Fruit fly (Drosophila melanogaster) whole organism, embryonic: Measurements from ENCODE around the gene SerRS.

Experiments
- Abd-B ChIP-seq: fragments of 200-800 bp; sonication (Bioruptor generic); optimal IDR thresholded peaks from 2 replicates; lab custom pipeline; 2018; ENCODE audit warnings: missing biosample characterization, mild to moderate bottlenecking, missing genetic modification characterization, moderate library complexity
- Adf1 ChIP-seq: fragments of 200-800 bp; sonication (Bioruptor generic); IDR thresholded peaks from 2 replicates; pipeline ENCODE4 v1.3.6; 2022; ENCODE audit warnings: missing biosample characterization, missing genetic modification characterization
- Awh ChIP-seq: fragments of 200-800 bp; sonication (Bioruptor generic); IDR thresholded peaks from 2 replicates; pipeline ENCODE4, ENCODE4 v1.3.6; 2022; ENCODE audit warnings: missing biosample characterization, missing genetic modification characterization
- CG10366 ChIP-seq: fragments of 200-800 bp; sonication (Bioruptor generic); IDR thresholded peaks from 2 replicates; pipeline ENCODE4 v1.3.6; 2022; ENCODE audit warnings: missing biosample characterization, missing genetic modification characterization
- CG10979 ChIP-seq: fragments of 200-800 bp; sonication (Bioruptor generic); optimal IDR thresholded peaks from 2 replicates; lab custom pipeline; 2018; ENCODE audit warnings: missing biosample characterization, mild to moderate bottlenecking, missing genetic modification characterization, moderate library complexity
- CG12391 ChIP-seq: fragments of 200-800 bp; sonication (Bioruptor generic); optimal IDR thresholded peaks from 3 replicates; lab custom pipeline; 2018; ENCODE audit warnings: missing biosample characterization, mild to moderate bottlenecking, missing genetic modification characterization, moderate library complexity
- CG13287 ChIP-seq: fragments of 200-800 bp; sonication (Bioruptor generic); IDR thresholded peaks from 2 replicates; pipeline ENCODE4 v1.3.6; 2022; ENCODE audit warnings: missing biosample characterization, missing genetic modification characterization; ENCODE audit not compliant: partially characterized antibody
- CG14014 ChIP-seq: fragments of 200-800 bp; sonication (Bioruptor generic); IDR thresholded peaks from 2 replicates; pipeline ENCODE4 v1.3.6; 2022; ENCODE audit warnings: missing biosample characterization, missing genetic modification characterization
- CG15073 ChIP-seq: fragments of 200-800 bp; sonication (Bioruptor generic); optimal IDR thresholded peaks from 2 replicates; lab custom pipeline; 2016; ENCODE audit warnings: missing biosample characterization, missing genetic modification characterization
- CG2116 ChIP-seq: fragments of 200-800 bp; sonication (Bioruptor generic); optimal IDR thresholded peaks from 3 replicates; lab custom pipeline; 2018; ENCODE audit warnings: missing biosample characterization, mild to moderate bottlenecking, missing genetic modification characterization
- CG2875 ChIP-seq: fragments of 200-800 bp; sonication (Bioruptor generic); optimal IDR thresholded peaks from 2 replicates; lab custom pipeline; 2017; ENCODE audit warnings: missing biosample characterization, mild to moderate bottlenecking, missing genetic modification characterization, missing genetic modification reagents
- CG30020 ChIP-seq: fragments of 200-800 bp; optimal IDR thresholded peaks from 2 replicates; lab custom pipeline; 2019; ENCODE audit warnings: missing biosample characterization, mild to moderate bottlenecking, missing genetic modification characterization, moderate library complexity
- CG30431 ChIP-seq: fragments of 200-800 bp; sonication (Bioruptor generic); optimal IDR thresholded peaks from 2 replicates; lab custom pipeline; 2017; ENCODE audit warnings: missing biosample characterization, missing genetic modification characterization
- CG32532 ChIP-seq: fragments of 200-800 bp; sonication (Bioruptor generic); IDR thresholded peaks from 2 replicates; pipeline ENCODE4 v1.3.6; 2022; ENCODE audit warnings: missing biosample characterization, missing genetic modification characterization
- CG42726 ChIP-seq: fragments of 200-800 bp; sonication (Bioruptor generic); IDR thresholded peaks from 2 replicates; pipeline ENCODE4 v1.3.6; 2022; ENCODE audit warnings: missing biosample characterization, missing genetic modification characterization; ENCODE audit not compliant: partially characterized antibody
- CG6689 ChIP-seq: fragments of 200-800 bp; sonication (Bioruptor generic); IDR thresholded peaks from 2 replicates; pipeline ENCODE4 v1.3.6; 2022; ENCODE audit warnings: missing biosample characterization, missing genetic modification characterization
- CG7963 ChIP-seq: fragments of 200-800 bp; sonication (Bioruptor generic); IDR thresholded peaks from 3 replicates; pipeline ENCODE4 v1.3.6; 2022; ENCODE audit warnings: missing biosample characterization, missing genetic modification characterization; ENCODE audit not compliant: partially characterized antibody
- CG9797 ChIP-seq: fragments of 200-800 bp; sonication (Bioruptor generic); optimal IDR thresholded peaks from 3 replicates; lab custom pipeline; 2018; ENCODE audit warnings: missing biosample characterization, mild to moderate bottlenecking, missing genetic modification characterization
- CG9817 ChIP-seq: fragments of 200-800 bp; sonication (Bioruptor generic); optimal IDR thresholded peaks from 2 replicates; lab custom pipeline; 2018; ENCODE audit warnings: missing biosample characterization, mild to moderate bottlenecking, missing genetic modification characterization, moderate library complexity
- CoRest ChIP-seq: fragments of 200-800 bp; sonication (Bioruptor generic); optimal IDR thresholded peaks from 3 replicates; lab custom pipeline; 2018; ENCODE audit warnings: missing biosample characterization, mild to moderate bottlenecking, missing genetic modification characterization, moderate library complexity
- CrebB ChIP-seq: fragments of 200-800 bp; sonication (Bioruptor generic); optimal IDR thresholded peaks from 3 replicates; lab custom pipeline; 2018; ENCODE audit warnings: missing biosample characterization, mild to moderate bottlenecking, missing genetic modification characterization
- Doc3 ChIP-seq: fragments of 200-800 bp; sonication (Bioruptor generic); IDR thresholded peaks from 3 replicates; pipeline ENCODE4 v1.3.6; 2022; ENCODE audit warnings: missing biosample characterization, missing genetic modification characterization; ENCODE audit not compliant: partially characterized antibody
- Ets97D ChIP-seq: fragments of 200-800 bp; sonication (Bioruptor generic); optimal IDR thresholded peaks from 3 replicates; lab custom pipeline; 2016; ENCODE audit warnings: missing biosample characterization, missing genetic modification characterization
- HLH54F ChIP-seq: fragments of 200-800 bp; sonication (Bioruptor generic); optimal IDR thresholded peaks from 3 replicates; lab custom pipeline; 2016; ENCODE audit warnings: missing biosample characterization, missing genetic modification characterization
- Hmr ChIP-seq: fragments of 200-800 bp; sonication (Bioruptor generic); optimal IDR thresholded peaks from 3 replicates; lab custom pipeline; 2017; ENCODE audit warnings: mild to moderate bottlenecking, missing biosample characterization, missing genetic modification reagents, missing genetic modification characterization
- Hr51 ChIP-seq, 2 experiments: fragments of 200-800 bp; sonication (Bioruptor generic); optimal IDR thresholded peaks; 2 replicates in 1 of 2; 3 replicates in 1 of 2; lab custom pipeline; 2016 to 2018; ENCODE audit warnings: missing biosample characterization in 2 of 2, missing genetic modification characterization in 2 of 2, mild to moderate bottlenecking in 1 of 2, moderate library complexity in 1 of 2
- Max ChIP-seq: fragments of 200-800 bp; sonication (Bioruptor generic); optimal IDR thresholded peaks from 2 replicates; lab custom pipeline; 2016; ENCODE audit warnings: missing biosample characterization, mild to moderate bottlenecking, missing genetic modification characterization
- Meics ChIP-seq: fragments of 200-800 bp; sonication (Bioruptor generic); optimal IDR thresholded peaks from 2 replicates; lab custom pipeline; 2017; ENCODE audit warnings: missing biosample characterization, mild to moderate bottlenecking, missing genetic modification characterization
- Rfx ChIP-seq: fragments of 200-800 bp; sonication (Bioruptor generic); IDR thresholded peaks from 2 replicates; pipeline ENCODE4 v1.3.6; 2022; ENCODE audit warnings: missing biosample characterization, missing genetic modification characterization
- Spps ChIP-seq: fragments of 200-800 bp; sonication (Bioruptor generic); optimal IDR thresholded peaks from 2 replicates; lab custom pipeline; 2018; ENCODE audit warnings: missing biosample characterization, mild to moderate bottlenecking, missing genetic modification characterization
- Vsx1 ChIP-seq: fragments of 200-800 bp; sonication (Bioruptor generic); optimal IDR thresholded peaks from 2 replicates; lab custom pipeline; 2017; ENCODE audit warnings: missing biosample characterization, mild to moderate bottlenecking, missing genetic modification characterization, missing genetic modification reagents
- ap ChIP-seq: fragments of 200-800 bp; sonication (Bioruptor generic); IDR thresholded peaks from 2 replicates; pipeline ENCODE4 v1.3.6; 2022; ENCODE audit warnings: missing biosample characterization, missing genetic modification characterization
- ato ChIP-seq: fragments of 200-800 bp; sonication (Bioruptor generic); IDR thresholded peaks from 2 replicates; pipeline ENCODE4 v1.3.6; 2022; ENCODE audit warnings: missing biosample characterization, missing genetic modification characterization; ENCODE audit not compliant: partially characterized antibody
- bab2 ChIP-seq: fragments of 200-800 bp; sonication (Bioruptor generic); optimal IDR thresholded peaks from 2 replicates; lab custom pipeline; 2016; ENCODE audit warnings: missing biosample characterization, missing genetic modification characterization
- br ChIP-seq: fragments of >200 bp; optimal IDR thresholded peaks from 2 replicates; lab custom pipeline; 2017
- bsh ChIP-seq, 2 experiments: fragments of 200-800 bp; sonication (Bioruptor generic); optimal IDR thresholded peaks; 2 replicates each; lab custom pipeline; 2017 to 2018; ENCODE audit warnings: mild to moderate bottlenecking in 2 of 2, missing biosample characterization in 2 of 2, missing genetic modification characterization in 2 of 2, moderate library complexity in 1 of 2
- chn ChIP-seq: fragments of 200-800 bp; sonication (Bioruptor generic); optimal IDR thresholded peaks from 2 replicates; lab custom pipeline; 2016; ENCODE audit warnings: missing biosample characterization, missing genetic modification characterization
- cwo ChIP-seq: fragments of 200-800 bp; sonication (Bioruptor generic); optimal IDR thresholded peaks from 3 replicates; lab custom pipeline; 2017; ENCODE audit warnings: missing biosample characterization, missing genetic modification characterization, mild to moderate bottlenecking, moderate library complexity, missing genetic modification reagents
- disco-r ChIP-seq: fragments of 200-800 bp; sonication (Bioruptor generic); optimal IDR thresholded peaks from 2 replicates; lab custom pipeline; 2016; ENCODE audit warnings: missing biosample characterization, missing genetic modification characterization
- fd3F ChIP-seq: fragments of 200-800 bp; sonication (Bioruptor generic); optimal IDR thresholded peaks from 2 replicates; lab custom pipeline; 2018; ENCODE audit warnings: missing biosample characterization, mild to moderate bottlenecking, missing genetic modification characterization, moderate library complexity
- kni ChIP-seq: fragments of 200-800 bp; sonication (Bioruptor generic); optimal IDR thresholded peaks from 3 replicates; lab custom pipeline; 2017; ENCODE audit warnings: mild to moderate bottlenecking, missing biosample characterization, missing genetic modification reagents, missing genetic modification characterization
- lbe ChIP-seq: fragments of 200-800 bp; sonication (Bioruptor generic); optimal IDR thresholded peaks from 2 replicates; lab custom pipeline; 2016; ENCODE audit warnings: missing biosample characterization, mild to moderate bottlenecking, missing genetic modification characterization
- lola ChIP-seq, 3 experiments: fragments of >200 bp in 2 of 3; fragments of 200-800 bp in 1 of 3; sonication (Bioruptor generic) in 1 of 3; optimal IDR thresholded peaks; 2 replicates each; lab custom pipeline; 2017 to 2019; ENCODE audit warnings: missing biosample characterization in 3 of 3, missing genetic modification characterization in 3 of 3, mild to moderate bottlenecking in 1 of 3, moderate library complexity in 1 of 3
- mirr ChIP-seq: fragments of 200-800 bp; sonication (Bioruptor generic); optimal IDR thresholded peaks from 3 replicates; lab custom pipeline; 2018; ENCODE audit warnings: missing biosample characterization, mild to moderate bottlenecking, missing genetic modification characterization
- nmo ChIP-seq: fragments of 200-800 bp; sonication (Bioruptor generic); optimal IDR thresholded peaks from 2 replicates; lab custom pipeline; 2018; ENCODE audit warnings: missing biosample characterization, mild to moderate bottlenecking, missing genetic modification characterization, moderate library complexity
- psq ChIP-seq: fragments of 200-800 bp; sonication (Bioruptor generic); optimal IDR thresholded peaks from 2 replicates; lab custom pipeline; 2017; ENCODE audit warnings: missing biosample characterization, missing genetic modification characterization
- so ChIP-seq: fragments of 200-800 bp; sonication (Bioruptor generic); IDR thresholded peaks from 3 replicates; pipeline ENCODE4 v1.3.6; 2022; ENCODE audit warnings: missing biosample characterization, missing genetic modification characterization
- tup ChIP-seq: fragments of 200-800 bp; sonication (Bioruptor generic); optimal IDR thresholded peaks from 2 replicates; lab custom pipeline; 2016; ENCODE audit warnings: missing biosample characterization, mild to moderate bottlenecking, missing genetic modification characterization, moderate library complexity
- vvl ChIP-seq: fragments of 200-800 bp; sonication (Bioruptor generic); IDR thresholded peaks from 2 replicates; pipeline ENCODE4 v1.3.6; 2022; ENCODE audit warnings: missing biosample characterization, missing genetic modification characterization

SerRS gene

DNA sequence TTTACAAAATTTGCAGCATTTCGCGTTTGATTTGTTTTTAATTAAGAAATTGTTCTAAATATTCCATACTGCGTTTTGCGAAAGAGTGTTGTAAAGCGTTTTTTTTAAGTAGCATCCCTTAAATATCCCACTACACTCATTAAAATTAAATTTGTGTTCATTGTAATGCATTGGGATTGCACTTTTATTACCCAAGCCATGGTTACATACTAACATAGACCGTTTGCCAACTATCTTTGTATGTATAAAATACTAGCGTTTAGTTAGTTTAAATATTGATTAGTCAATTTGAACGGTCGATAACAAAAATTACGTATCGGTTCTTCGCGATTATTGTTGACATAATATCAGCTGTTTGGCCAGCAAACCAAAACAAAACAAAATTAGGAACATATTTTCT lies 2.6 kb upstream of the SerRS start, which contains the start of the genes cnir and CG17221 (continued):
- TF ChIP-seq CG12391 (tag; lab: Kevin White, UChicago), result peak; percentile 78
- TF ChIP-seq bab2, result peak; percentile 70
- no peak; the same call in 2 of the 3 replicates for TF ChIP-seq Doc3 (GFP tag; lab: Robert Waterston, UW)
- TF ChIP-seq Awh, result 0 out of 2 replicates have a peak, but pooled peaks have one; percentile 33
- TF ChIP-seq CG6689 (GFP tag; lab: Robert Waterston, UW), result peak; percentile 55
- TF ChIP-seq lola (GFP tag; optimal IDR thresholded peaks at IDR 0.05; lab: Kevin White, UChicago), result peak in 1 of 3 experiments; percentile 60
- TF ChIP-seq ap, result no peak
- TF ChIP-seq CG14014 (GFP tag; lab: Robert Waterston, UW), result peak; percentile 30; the same call in 1 of the 2 replicates
- TF ChIP-seq CG13287 (GFP tag; lab: Robert Waterston, UW), result peak; percentile 59
- TF ChIP-seq CG30020, result peak; percentile 59
- no peak; the same call in 1 of the 2 replicates for TF ChIP-seq Adf1 (GFP tag; lab: Robert Waterston, UW)
- TF ChIP-seq Rfx, result peak; percentile 68
- peak; percentile 64 for TF ChIP-seq Abd-B
- peak; percentile 58 for TF ChIP-seq Hmr (GFP tag; lab: Kevin White, UChicago)
- TF ChIP-seq so (GFP tag; lab: Robert Waterston, UW), result no peak
- TF ChIP-seq CG42726 (GFP tag; lab: Robert Waterston, UW), result no peak
- TF ChIP-seq CG10979 (tag; lab: Kevin White, UChicago), result peak; percentile 50
- peak; percentile 56 for TF ChIP-seq mirr
- TF ChIP-seq chn (GFP tag; lab: Kevin White, UChicago), result peak; percentile 58
- TF ChIP-seq kni, result peak; percentile 60
- TF ChIP-seq br (lab: Kevin White, UChicago), result no peak
- TF ChIP-seq CG2875 (GFP tag; lab: Kevin White, UChicago), result no peak
- TF ChIP-seq Spps, result peak; percentile 31
- peak; percentile 74 for TF ChIP-seq CoRest
- peak; percentile 16 for TF ChIP-seq cwo (GFP tag; lab: Kevin White, UChicago)
- TF ChIP-seq fd3F (GFP tag; lab: Kevin White, UChicago), result peak; percentile 58
- TF ChIP-seq Ets97D (GFP tag; lab: Kevin White, UChicago), result peak; percentile 75
- peak; percentile 77 for TF ChIP-seq Max (GFP tag; lab: Kevin White, UChicago)
- peak; percentile 75 for TF ChIP-seq nmo
- TF ChIP-seq CG9797 (GFP tag; lab: Kevin White, UChicago), result peak; percentile 27
- TF ChIP-seq CG32532 (GFP tag; lab: Robert Waterston, UW), result peak; percentile 67
- TF ChIP-seq CG10366 (GFP tag; lab: Robert Waterston, UW), result peak; percentile 42
- TF ChIP-seq disco-r (GFP tag; lab: Kevin White, UChicago), result peak; percentile 71
- TF ChIP-seq vvl (GFP tag; lab: Robert Waterston, UW), result peak; percentile 61
- TF ChIP-seq HLH54F (GFP tag; lab: Kevin White, UChicago), result peak; percentile 76
- TF ChIP-seq psq (GFP tag; lab: Kevin White, UChicago), result no peak
- no peak for TF ChIP-seq CG30431
- TF ChIP-seq Vsx1, result no peak
- TF ChIP-seq CG2116 (GFP tag; lab: Kevin White, UChicago), result peak; percentile 92
- peak in 1 of 2 experiments; percentile 59 for TF ChIP-seq bsh (GFP tag; optimal IDR thresholded peaks at IDR 0.05; lab: Kevin White, UChicago)
- no peak for TF ChIP-seq ato (GFP tag; lab: Robert Waterston, UW)
- peak; percentile 72 for TF ChIP-seq CG9817
- TF ChIP-seq Hr51 (GFP tag; optimal IDR thresholded peaks at IDR 0.05; lab: Kevin White, UChicago), result peak; percentile 60 to 66
- peak; percentile 34 for TF ChIP-seq CrebB (tag; lab: Kevin White, UChicago)
- TF ChIP-seq Meics, result peak; percentile 88
- TF ChIP-seq lbe, result peak; percentile 81
- TF ChIP-seq tup, result peak; percentile 43
- TF ChIP-seq CG7963 (GFP tag; lab: Robert Waterston, UW), result no peak
- TF ChIP-seq CG15073 (GFP tag; lab: Kevin White, UChicago), result no peak
